Fruit fly (Drosophila melanogaster): Measurements from ENCODE around the gene Ilp8.
A peak's percentile ranks its signal among the peaks of the same experiment; 100 is the strongest.

Gene Ilp8

dm6 chr3L:17012017-17012719, 19.7 kb downstream of the Ilp8 start, which contains the start of gene CG3764 (continued):
- TF ChIP-seq HLHmδ (GFP tag; optimal IDR thresholded peaks at IDR 0.05) (peak; percentile 94), Hey (tag; optimal IDR thresholded peaks at IDR 0.05) (peak; percentile 79), Elba2 (GFP tag; optimal IDR thresholded peaks at IDR 0.05) (no peak), crol (GFP tag; IDR thresholded peaks at IDR 0.05) (no peak), CG8359 (GFP tag; optimal IDR thresholded peaks at IDR 0.05; ENCODE audit: borderline replicate concordance) (peak; percentile 66), CG10267 (tag; optimal IDR thresholded peaks at IDR 0.05) (peak; percentile 75), CG17186 (GFP tag; optimal IDR thresholded peaks at IDR 0.05) (peak; percentile 91), ranshi (GFP tag; IDR thresholded peaks at IDR 0.05) (peak; percentile 44; the same call in 1 of the 2 replicates), pfk (GFP tag; optimal IDR thresholded peaks at IDR 0.05) (peak; percentile 74), exex (tag; optimal IDR thresholded peaks at IDR 0.05) (peak; percentile 62), CG2120 (GFP tag; optimal IDR thresholded peaks at IDR 0.05) (peak; percentile 42), B-H2 (GFP tag; optimal IDR thresholded peaks at IDR 0.05) (peak; percentile 86), CG8765 (GFP tag; IDR thresholded peaks at IDR 0.05) (no peak), CG2678 (tag; optimal IDR thresholded peaks at IDR 0.05) (peak; percentile 79), CG8944 (GFP tag; optimal IDR thresholded peaks at IDR 0.05) (peak; percentile 50), p53 (GFP tag; optimal IDR thresholded peaks at IDR 0.05) (peak; percentile 77), CrebB (tag; optimal IDR thresholded peaks at IDR 0.05) (peak; percentile 88), otp (GFP tag; IDR thresholded peaks at IDR 0.05) (peak; percentile 65; the same call in 1 of the 3 replicates), CG7372 (GFP tag; IDR thresholded peaks at IDR 0.05) (peak; percentile 31; the same call in 1 of the 2 replicates), CG14441 (GFP tag; IDR thresholded peaks at IDR 0.05) (peak; percentile 66), CG11398 (GFP tag; optimal IDR thresholded peaks at IDR 0.05) (peak; percentile 78), dmrt11E (tag; optimal IDR thresholded peaks at IDR 0.05) (peak; percentile 44), CG13287 (GFP tag; IDR thresholded peaks at IDR 0.05; ENCODE audit: partially characterized antibody) (peak; percentile 61), jing (GFP tag; optimal IDR thresholded peaks at IDR 0.05) (peak; percentile 52), CG1832 (GFP tag; optimal IDR thresholded peaks at IDR 0.05) (no peak), CG6175 (GFP tag; IDR thresholded peaks at IDR 0.05) (0 out of 3 replicates have a peak, but pooled peaks have one; percentile 15), CG12942 (GFP tag; optimal IDR thresholded peaks at IDR 0.05) (peak; percentile 71), grn (GFP tag; optimal IDR thresholded peaks at IDR 0.05) (peak; percentile 67), Adf1 (GFP tag; IDR thresholded peaks at IDR 0.05) (peak; percentile 48), ttk (GFP tag; IDR thresholded peaks at IDR 0.05) (peak; percentile 62), Six4 (GFP tag; optimal IDR thresholded peaks at IDR 0.05) (peak; percentile 52), dmrt99B (tag; optimal IDR thresholded peaks at IDR 0.05) (peak; percentile 68), CG12659 (GFP tag; optimal IDR thresholded peaks at IDR 0.05) (peak; percentile 95), row (GFP tag; IDR thresholded peaks at IDR 0.05) (no peak; the same call in 2 of the 3 replicates), CG12299 (tag; optimal IDR thresholded peaks at IDR 0.05) (peak; percentile 87), fu2 (GFP tag; optimal IDR thresholded peaks at IDR 0.05) (peak; percentile 25), Dref (GFP tag; IDR thresholded peaks at IDR 0.05) (peak; percentile 45), Ravus (GFP tag; IDR thresholded peaks at IDR 0.05) (no peak), CG18619 (GFP tag; optimal IDR thresholded peaks at IDR 0.05) (peak; percentile 77), cato (GFP tag; optimal IDR thresholded peaks at IDR 0.05; ENCODE audit: borderline replicate concordance) (peak; percentile 34), Mad (GFP tag; optimal IDR thresholded peaks at IDR 0.05) (peak; percentile 74), zf30C (GFP tag; optimal IDR thresholded peaks at IDR 0.05) (no peak), CG6683 (GFP tag; optimal IDR thresholded peaks at IDR 0.05) (peak; percentile 68), stc (GFP tag; IDR thresholded peaks at IDR 0.05) (peak; percentile 73), CG9932 (GFP tag; IDR thresholded peaks at IDR 0.05) (peak; percentile 33; the same call in 1 of the 2 replicates), CG3407 (GFP tag; optimal IDR thresholded peaks at IDR 0.05) (peak; percentile 89), CG8924 (tag; optimal IDR thresholded peaks at IDR 0.05) (peak; percentile 78), MESR4 (GFP tag; optimal IDR thresholded peaks at IDR 0.05) (peak; percentile 77), BEAF-32 (GFP tag; optimal IDR thresholded peaks at IDR 0.05) (peak; percentile 46)
